Worm (Caenorhabditis elegans) whole organism, L4/young adult: ENCODE measurements around the gene ZC13.10.

ENCODE experiments used
- W03F9.2 ChIP-seq: fragments of 150-350 bp; optimal IDR thresholded peaks from 2 replicates; lab custom pipeline; 2014; ENCODE audit warnings: missing biosample characterization, missing genetic modification characterization
- him-1 ChIP-seq: sonication (generic microtip); optimal IDR thresholded peaks from 2 replicates; lab custom pipeline; 2016; ENCODE audit warnings: missing genotype, missing genetic modification reagents, missing genetic modification characterization, missing compliant biosample characterization

DNA sequence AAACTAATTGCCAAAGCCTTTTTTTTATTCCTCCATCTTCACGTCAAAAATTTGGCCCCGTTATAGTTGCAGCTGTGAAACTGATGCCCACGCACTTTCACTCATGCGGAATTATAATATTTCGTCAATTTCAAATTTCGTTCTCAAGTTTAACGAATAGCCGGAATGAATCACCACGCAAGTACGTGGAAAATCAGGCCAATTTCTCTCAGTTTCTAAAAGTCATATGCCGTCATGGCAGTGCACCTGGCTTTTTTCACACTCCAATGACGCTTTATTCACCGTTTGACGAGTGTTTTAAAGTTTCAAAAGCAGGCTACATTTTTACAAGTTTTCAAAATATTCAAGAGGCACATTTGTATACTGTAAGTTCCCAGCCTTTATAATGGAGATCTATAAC lies 45.5 kb upstream of the ZC13.10 start:
- no peak for TF ChIP-seq him-1 (tag; lab: Kevin White, UChicago)
- TF ChIP-seq W03F9.2 (tag; lab: Kevin White, UChicago) = no peak
